Worm (Caenorhabditis elegans) whole organism, dauer: ENCODE data around the gene dyf-4.

Experiments used
- unc-62 ChIP-seq: sonication (generic microtip); optimal IDR thresholded peaks from 2 replicates; lab custom pipeline; 2017; ENCODE audit warnings: missing biosample characterization, missing genetic modification reagents, missing genetic modification characterization

The dyf-4 gene

ce11 chrV:12526124-12526523, 586 bp upstream of the dyf-4 start:
- TF ChIP-seq unc-62 (GFP tag; lab: Kevin White, UChicago), result no peak

- no peak for TF ChIP-seq unc-62 (GFP tag; lab: Kevin White, UChicago)
These were observed 2.2 kb downstream of the dyf-4 start for ce11 chrV:12523356-12523755.

ce11 chrV:12518770-12519169, 6.8 kb downstream of the dyf-4 start:
- no peak for TF ChIP-seq unc-62 (GFP tag; lab: Kevin White, UChicago)

ce11 chrV:12517757-12518156, 7.8 kb downstream of the dyf-4 start:
- no peak for TF ChIP-seq unc-62 (GFP tag; lab: Kevin White, UChicago)

ce11 chrV:12517148-12517547, 8.4 kb downstream of the dyf-4 start, which contains the start of gene cal-1:
Gene cal-1, minus strand, starts transcription at chrV:12517248.
- no peak for TF ChIP-seq unc-62 (GFP tag; lab: Kevin White, UChicago)

- no peak for TF ChIP-seq unc-62 (GFP tag; lab: Kevin White, UChicago)
These were observed 11.6 kb downstream of the dyf-4 start for ce11 chrV:12513900-12514299.

- no peak for TF ChIP-seq unc-62 (GFP tag; lab: Kevin White, UChicago)
These were observed 12.8 kb downstream of the dyf-4 start, which contains the start of the genes T28H10.2 and lgmn-1 for ce11 chrV:12512773-12513172. Gene T28H10.2, minus strand, starts transcription at chrV:12512949. Gene lgmn-1, plus strand, starts transcription at chrV:12513056.

- TF ChIP-seq unc-62 (GFP tag; lab: Kevin White, UChicago), result no peak
These were observed 13.6 kb downstream of the dyf-4 start for ce11 chrV:12511946-12512345.

- no peak for TF ChIP-seq unc-62 (GFP tag; lab: Kevin White, UChicago)
These were observed 19.4 kb downstream of the dyf-4 start, which contains the start of gene nlp-46 for ce11 chrV:12506185-12506584. Gene nlp-46, minus strand, starts transcription at chrV:12506285.

ce11 chrV:12505730-12506129, 19.8 kb downstream of the dyf-4 start:
- TF ChIP-seq unc-62 (GFP tag; lab: Kevin White, UChicago), result no peak

ce11 chrV:12503494-12503893, 22.0 kb downstream of the dyf-4 start, which contains the start of gene T28H10.1:
Gene T28H10.1, plus strand, starts transcription at chrV:12503794.
- TF ChIP-seq unc-62 (GFP tag; lab: Kevin White, UChicago), result no peak

ce11 chrV:12497725-12498263, 27.7 kb downstream of the dyf-4 start, which contains the start of the genes W04D2.4 and rbm-25:
Gene W04D2.4, minus strand, starts transcription at chrV:12497755.
Gene rbm-25, plus strand, starts transcription at chrV:12498213.
- TF ChIP-seq unc-62 (GFP tag; lab: Kevin White, UChicago), result no peak

- TF ChIP-seq unc-62 (GFP tag; lab: Kevin White, UChicago), result no peak
These were observed 31.0 kb downstream of the dyf-4 start, which contains the start of gene mrps-11 for ce11 chrV:12494522-12494921. Gene mrps-11, minus strand, starts transcription at chrV:12494622.

ce11 chrV:12491070-12491643, 34.4 kb downstream of the dyf-4 start:
- TF ChIP-seq unc-62 (GFP tag; lab: Kevin White, UChicago), result no peak

- TF ChIP-seq unc-62 (GFP tag; lab: Kevin White, UChicago), result no peak
These were observed 37.5 kb downstream of the dyf-4 start for ce11 chrV:12488002-12488401.

- no peak for TF ChIP-seq unc-62 (GFP tag; lab: Kevin White, UChicago)
These were observed 38.6 kb downstream of the dyf-4 start, which contains the start of gene inx-11 for ce11 chrV:12486934-12487333. Gene inx-11, plus strand, starts transcription at chrV:12487234.

ce11 chrV:12484585-12484984, 41.0 kb downstream of the dyf-4 start, which contains the start of gene srt-39:
Gene srt-39, plus strand, starts transcription at chrV:12484885.
- TF ChIP-seq unc-62 (GFP tag; lab: Kevin White, UChicago), result no peak
